Fruit fly (Drosophila melanogaster): Measurements from ENCODE around the gene CG7091.

CG7091 gene

DNA sequence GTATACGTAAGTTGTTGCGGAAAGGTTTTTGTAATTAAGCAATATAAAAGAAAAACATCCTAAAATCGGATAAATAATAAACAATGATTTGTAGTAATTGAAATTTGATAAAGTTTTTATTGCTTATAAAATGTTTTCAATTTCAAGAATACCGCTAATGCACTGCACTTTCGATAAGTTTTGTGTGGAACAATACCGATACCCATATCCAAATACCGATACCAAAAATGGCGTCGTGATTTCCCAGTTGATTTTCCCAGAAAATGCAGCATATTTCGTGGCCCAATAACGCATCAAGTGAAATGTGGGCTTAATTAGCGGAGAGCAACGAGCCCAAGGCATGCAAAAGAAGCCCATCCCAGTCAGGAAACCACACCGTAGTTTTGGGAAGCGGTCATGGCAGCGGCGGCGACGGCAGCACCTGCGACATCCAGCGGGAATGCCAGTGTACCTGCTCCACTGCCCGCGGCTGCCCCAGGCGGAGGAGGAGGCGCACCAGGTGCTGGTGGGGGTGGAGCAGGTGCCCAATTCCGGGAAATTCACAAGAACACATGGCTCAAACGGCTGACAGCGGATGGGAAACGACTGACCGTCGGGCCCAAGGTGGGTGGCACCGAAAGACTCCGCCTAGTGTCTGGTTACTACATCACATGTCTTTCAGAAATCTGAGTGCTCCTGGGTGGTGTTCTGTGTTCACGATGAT, 8.2 kb downstream of the CG7091 start, which contains the start of gene CG31342 (continued):
- TF ChIP-seq fru (optimal IDR thresholded peaks at IDR 0.05) (no peak), H2.0 (GFP tag; IDR thresholded peaks at IDR 0.05) (no peak), CG14710 (tag; optimal IDR thresholded peaks at IDR 0.05) (peak; percentile 70), CG1602 (GFP tag; optimal IDR thresholded peaks at IDR 0.05) (no peak), Sry-δ (GFP tag; optimal IDR thresholded peaks at IDR 0.05) (peak; percentile 57), CG18619 (GFP tag; optimal IDR thresholded peaks at IDR 0.05) (peak; percentile 2), CG10321 (GFP tag; IDR thresholded peaks at IDR 0.05) (no peak), YL-1 (GFP tag; optimal IDR thresholded peaks at IDR 0.05) (peak; percentile 88), CG34224 (GFP tag; IDR thresholded peaks at IDR 0.05; ENCODE audit: partially characterized antibody) (peak; percentile 72), pb (GFP tag; optimal IDR thresholded peaks at IDR 0.05) (no peak), CG6254 (GFP tag; optimal IDR thresholded peaks at IDR 0.05) (no peak), Dll (GFP tag; IDR thresholded peaks at IDR 0.05; ENCODE audit: partially characterized antibody) (peak; percentile 78), CG4854 (GFP tag; optimal IDR thresholded peaks at IDR 0.05) (no peak), unc-4 (GFP tag; IDR thresholded peaks at IDR 0.05; ENCODE audit: partially characterized antibody) (peak; percentile 71), HHEX (GFP tag; optimal IDR thresholded peaks at IDR 0.05) (no peak), fu2 (GFP tag; optimal IDR thresholded peaks at IDR 0.05) (no peak), hb (GFP tag; IDR thresholded peaks at IDR 0.05; ENCODE audit: partially characterized antibody) (peak; percentile 55; the same call in 1 of the 3 replicates), tio (GFP tag; optimal IDR thresholded peaks at IDR 0.05) (no peak), corto (GFP tag; optimal IDR thresholded peaks at IDR 0.05) (no peak), Bteb2 (GFP tag; optimal IDR thresholded peaks at IDR 0.05) (peak; percentile 37), Ptx1 (GFP tag; IDR thresholded peaks at IDR 0.05) (peak; percentile 24; the same call in 1 of the 2 replicates), Atf-2 (GFP tag; optimal IDR thresholded peaks at IDR 0.05) (no peak), CG17568 (GFP tag; optimal IDR thresholded peaks at IDR 0.05) (no peak), ab (GFP tag; optimal IDR thresholded peaks at IDR 0.05) (no peak), CG16863 (GFP tag; optimal IDR thresholded peaks at IDR 0.05) (no peak), CG5180 (GFP tag; optimal IDR thresholded peaks at IDR 0.05) (no peak), CG2875 (GFP tag; optimal IDR thresholded peaks at IDR 0.05) (no peak), ems (GFP tag; optimal IDR thresholded peaks at IDR 0.05) (no peak), stwl (tag; optimal IDR thresholded peaks at IDR 0.05) (peak; percentile 69), CG13287 (GFP tag; IDR thresholded peaks at IDR 0.05; ENCODE audit: partially characterized antibody) (peak; percentile 76), Dfd (GFP tag; optimal IDR thresholded peaks at IDR 0.05) (no peak), Eip74EF (GFP tag; optimal IDR thresholded peaks at IDR 0.05) (no peak), Atf3 (GFP tag; optimal IDR thresholded peaks at IDR 0.05) (no peak), sob (GFP tag; IDR thresholded peaks at IDR 0.05) (peak; percentile 14; the same call in 1 of the 2 replicates), Ada2b (GFP tag; IDR thresholded peaks at IDR 0.05) (no peak), gsb (GFP tag; IDR thresholded peaks at IDR 0.05) (no peak), CG14441 (GFP tag; IDR thresholded peaks at IDR 0.05) (no peak), croc (GFP tag; conservative IDR thresholded peaks at IDR 0.05) (no peak), CG30403 (GFP tag; optimal IDR thresholded peaks at IDR 0.05) (peak; percentile 47), Hmr (GFP tag; optimal IDR thresholded peaks at IDR 0.05) (no peak), exex (tag; optimal IDR thresholded peaks at IDR 0.05) (no peak), Vsx1 (GFP tag; optimal IDR thresholded peaks at IDR 0.05) (no peak), knrl (GFP tag; IDR thresholded peaks at IDR 0.05; ENCODE audit: partially characterized antibody) (peak; percentile 59; the same call in 2 of the 3 replicates), CG15479 (GFP tag; optimal IDR thresholded peaks at IDR 0.05) (no peak), CG2199 (GFP tag; IDR thresholded peaks at IDR 0.05) (no peak), grau (tag; optimal IDR thresholded peaks at IDR 0.05) (peak; percentile 70), Hr78 (GFP tag; optimal IDR thresholded peaks at IDR 0.05) (no peak), CG4820 (GFP tag; optimal IDR thresholded peaks at IDR 0.05) (no peak), HLH4C (GFP tag; IDR thresholded peaks at IDR 0.05; ENCODE audit: partially characterized antibody) (no peak; the same call in 1 of the 3 replicates)
